Fruit fly (Drosophila melanogaster) whole organism, embryonic: ENCODE measurements around the gene PK1-R.

Experiments used
- Bdp1 ChIP-seq: fragments of 200-800 bp; sonication (Bioruptor generic); optimal IDR thresholded peaks from 3 replicates; lab custom pipeline; 2016; ENCODE audit warnings: missing biosample characterization, missing genetic modification characterization
- CG12104 ChIP-seq: fragments of 200-800 bp; sonication (Bioruptor generic); optimal IDR thresholded peaks from 3 replicates; lab custom pipeline; 2016; ENCODE audit warnings: missing biosample characterization, missing genetic modification characterization
- chinmo ChIP-seq: fragments of 200-800 bp; sonication (Bioruptor generic); IDR thresholded peaks from 4 replicates; pipeline ENCODE4 v1.3.6; 2022; ENCODE audit warnings: missing biosample characterization, missing genetic modification characterization; ENCODE audit not compliant: partially characterized antibody

DNA sequence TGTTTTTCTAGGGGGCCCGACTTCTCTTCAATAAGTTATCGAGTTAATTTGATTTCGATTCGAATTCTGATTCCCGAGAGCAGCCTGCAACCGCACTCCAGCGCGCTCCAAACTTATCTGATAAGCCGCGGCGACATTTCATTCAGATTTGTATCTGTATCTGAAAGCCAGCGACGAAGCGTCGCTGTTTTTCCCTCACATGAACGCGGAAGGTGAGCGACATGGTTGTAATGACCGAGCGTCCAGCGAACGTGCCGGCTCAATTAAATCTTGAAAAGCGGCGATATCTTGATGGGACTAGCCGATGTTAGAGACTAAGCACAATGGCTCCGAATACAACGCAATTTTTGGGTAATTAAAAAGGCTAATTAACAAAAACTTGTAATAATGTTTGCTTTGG lies at the start of gene PK1-R:
- no peak for TF ChIP-seq Bdp1 (GFP tag; lab: Kevin White, UChicago)
- no peak for TF ChIP-seq chinmo (GFP tag; lab: Robert Waterston, UW)
- no peak for TF ChIP-seq CG12104 (GFP tag; lab: Kevin White, UChicago)
